Fruit fly (Drosophila melanogaster): ENCODE measurements around the gene CG8260.
"Not testable (repeated sequence)": the region's sequence is repeated elsewhere in the genome, so short reads cannot be mapped to it uniquely, and the experiment has no call there.

The CG8260 gene

dm6 chrX:15795951-15796443 lies 39.9 kb downstream of the CG8260 start, which contains the start of gene sordd1:
TSS of gene sordd1 (minus strand) at chrX:15796028.
- TF ChIP-seq N (GFP tag; optimal IDR thresholded peaks at IDR 0.05), result peak; percentile 66

dm6 chrX:15799085-15799557 lies 43.0 kb downstream of the CG8260 start, which contains the start of the genes sordd2 and CG15602:
TSS of gene sordd2 (minus strand) at chrX:15799162.
TSS of gene CG15602 (plus strand) at chrX:15799426.
- TF ChIP-seq Abd-B, lola, woc (GFP tag; optimal IDR thresholded peaks at IDR 0.05): not testable (repeated sequence)

- TF ChIP-seq rgr (GFP tag; optimal IDR thresholded peaks at IDR 0.05) (peak; percentile 6), foxo (GFP tag; optimal IDR thresholded peaks at IDR 0.05) (peak in 1 of 2 experiments; percentile 35), HLH106 (tag; optimal IDR thresholded peaks at IDR 0.05) (peak; percentile 37), psq (GFP tag; optimal IDR thresholded peaks at IDR 0.05) (peak; percentile 10), Dif (GFP tag; optimal IDR thresholded peaks at IDR 0.05; ENCODE audit: partially characterized antibody) (no peak), lola (GFP tag; optimal IDR thresholded peaks at IDR 0.05) (no peak), Sp1 (GFP tag; optimal IDR thresholded peaks at IDR 0.05) (peak; percentile 48), GATAd (GFP tag; optimal IDR thresholded peaks at IDR 0.05) (no peak), sv (GFP tag; optimal IDR thresholded peaks at IDR 0.05) (no peak), usp (GFP tag; optimal IDR thresholded peaks at IDR 0.05) (no peak), Jra (GFP tag; optimal IDR thresholded peaks at IDR 0.05) (peak; percentile 11), Mio (GFP tag; optimal IDR thresholded peaks at IDR 0.05) (no peak), Vsx2 (GFP tag; optimal IDR thresholded peaks at IDR 0.05; ENCODE audit: partially characterized antibody) (no peak), sage (GFP tag; optimal IDR thresholded peaks at IDR 0.05) (no peak), Hnf4 (GFP tag; optimal IDR thresholded peaks at IDR 0.05) (no peak), br (GFP tag; optimal IDR thresholded peaks at IDR 0.05) (no peak), Hr83 (GFP tag; optimal IDR thresholded peaks at IDR 0.05; ENCODE audit: poor library complexity, severe bottlenecking) (no peak), Myc (optimal IDR thresholded peaks at IDR 0.05) (no peak), Rel (GFP tag; optimal IDR thresholded peaks at IDR 0.05) (no peak), Rel (tag; optimal IDR thresholded peaks at IDR 0.05) (peak; percentile 89), woc (GFP tag; optimal IDR thresholded peaks at IDR 0.05) (peak; percentile 59), jim (GFP tag; optimal IDR thresholded peaks at IDR 0.05) (no peak)
Measured at dm6 chrX:15802880-15803650, 46.9 kb downstream of the CG8260 start.

- TF ChIP-seq ey (GFP tag; optimal IDR thresholded peaks at IDR 0.05) (no peak), N (GFP tag; optimal IDR thresholded peaks at IDR 0.05) (no peak), HLH106 (tag; optimal IDR thresholded peaks at IDR 0.05) (no peak), fru (GFP tag; optimal IDR thresholded peaks at IDR 0.05) (peak; percentile 40), usp (GFP tag; optimal IDR thresholded peaks at IDR 0.05) (no peak), psq (GFP tag; optimal IDR thresholded peaks at IDR 0.05) (no peak), Mio (GFP tag; optimal IDR thresholded peaks at IDR 0.05) (no peak), Dif (GFP tag; optimal IDR thresholded peaks at IDR 0.05; ENCODE audit: partially characterized antibody) (peak; percentile 47), h (GFP tag; optimal IDR thresholded peaks at IDR 0.05) (no peak), CrebA (GFP tag; optimal IDR thresholded peaks at IDR 0.05; ENCODE audit: borderline replicate concordance) (no peak), Vsx2 (GFP tag; optimal IDR thresholded peaks at IDR 0.05; ENCODE audit: partially characterized antibody) (no peak), sv (GFP tag; optimal IDR thresholded peaks at IDR 0.05) (no peak), Hr78 (GFP tag; optimal IDR thresholded peaks at IDR 0.05) (no peak), CG9705 (GFP tag; optimal IDR thresholded peaks at IDR 0.05) (no peak), tai (GFP tag; optimal IDR thresholded peaks at IDR 0.05) (no peak), Abd-B (GFP tag; optimal IDR thresholded peaks at IDR 0.05) (no peak), lola (GFP tag; optimal IDR thresholded peaks at IDR 0.05) (no peak), Hr83 (GFP tag; optimal IDR thresholded peaks at IDR 0.05; ENCODE audit: poor library complexity, severe bottlenecking) (no peak), OdsH (GFP tag; optimal IDR thresholded peaks at IDR 0.05) (no peak), foxo (GFP tag; optimal IDR thresholded peaks at IDR 0.05) (no peak), dmrt93B (GFP tag; optimal IDR thresholded peaks at IDR 0.05) (no peak), jim (GFP tag; optimal IDR thresholded peaks at IDR 0.05) (no peak), Hnf4 (GFP tag; optimal IDR thresholded peaks at IDR 0.05) (no peak), rgr (GFP tag; optimal IDR thresholded peaks at IDR 0.05) (no peak), CG32264 (GFP tag; optimal IDR thresholded peaks at IDR 0.05) (no peak), dsf (GFP tag; optimal IDR thresholded peaks at IDR 0.05; ENCODE audit: borderline replicate concordance) (no peak), Myc (optimal IDR thresholded peaks at IDR 0.05) (no peak), sage (GFP tag; optimal IDR thresholded peaks at IDR 0.05) (peak; percentile 51), dl (GFP tag; optimal IDR thresholded peaks at IDR 0.05; ENCODE audit: insufficient read depth in 1 of 2, partially characterized antibody in 2 of 2) (peak in 1 of 2 experiments; percentile 24), woc (GFP tag; optimal IDR thresholded peaks at IDR 0.05) (peak; percentile 4), pan (optimal IDR thresholded peaks at IDR 0.05) (no peak), Dfd (GFP tag; optimal IDR thresholded peaks at IDR 0.05) (no peak), Rel (GFP tag; optimal IDR thresholded peaks at IDR 0.05) (peak; percentile 33), Rel (tag; optimal IDR thresholded peaks at IDR 0.05) (no peak)
Measured at dm6 chrX:15803764-15804563, 47.8 kb downstream of the CG8260 start, which contains the start of the genes PGRP-LE and sd. TSS of gene PGRP-LE (minus strand) at chrX:15803880. TSS of gene sd (plus strand) at chrX:15804370.

Measured in whole organism, wandering third instar larva.